Worm (Caenorhabditis elegans) whole organism, midembryonic: ENCODE data around the gene fbxb-11.

Experiments
- T22C8.4 ChIP-seq: fragments of 200-800 bp; sonication (Bioruptor generic); IDR thresholded peaks from 2 replicates; pipeline ENCODE4 v1.3.6; 2022; ENCODE audit warnings: missing genetic modification characterization, missing compliant biosample characterization
- ref-1 ChIP-seq: fragments of 200-800 bp; sonication (Bioruptor generic); conservative IDR thresholded peaks from 2 replicates; pipeline ENCODE4 v1.3.6; 2022; ENCODE audit warnings: missing genetic modification reagents, missing genetic modification characterization, missing compliant biosample characterization
- ztf-29 ChIP-seq: fragments of 200-800 bp; sonication (Bioruptor generic); IDR thresholded peaks from 2 replicates; pipeline ENCODE4 v1.3.6; 2022; ENCODE audit warnings: missing genetic modification reagents, missing genetic modification characterization, missing compliant biosample characterization

DNA sequence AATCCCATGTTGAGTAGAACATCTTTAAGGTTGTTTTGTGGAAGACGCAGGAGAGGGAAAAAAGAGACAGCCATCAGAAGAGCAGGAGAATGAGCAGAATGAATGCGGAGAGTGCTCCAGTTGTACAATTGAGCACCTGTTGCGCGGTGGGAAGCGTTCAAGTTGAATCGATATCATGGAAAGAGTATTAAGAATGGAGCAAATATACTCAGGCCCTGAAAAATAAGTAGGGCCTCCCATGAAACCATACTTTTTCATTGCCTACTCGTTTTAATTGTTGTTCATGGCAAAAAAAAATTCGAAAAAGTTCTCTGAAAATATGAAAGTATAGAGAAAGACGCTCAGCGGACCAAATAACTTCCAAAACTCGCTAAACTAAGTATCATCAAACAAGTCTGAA is 5.3 kb upstream of the fbxb-11 start, which contains the start of gene fbxb-48:
- TF ChIP-seq T22C8.4 (no peak), ztf-29 (GFP tag; lab: Robert Waterston, UW) (no peak), ref-1 (GFP tag; lab: Robert Waterston, UW) (no peak)
